Worm (Caenorhabditis elegans): Measurements from ENCODE around the gene fbxa-169.

fbxa-169 gene

DNA sequence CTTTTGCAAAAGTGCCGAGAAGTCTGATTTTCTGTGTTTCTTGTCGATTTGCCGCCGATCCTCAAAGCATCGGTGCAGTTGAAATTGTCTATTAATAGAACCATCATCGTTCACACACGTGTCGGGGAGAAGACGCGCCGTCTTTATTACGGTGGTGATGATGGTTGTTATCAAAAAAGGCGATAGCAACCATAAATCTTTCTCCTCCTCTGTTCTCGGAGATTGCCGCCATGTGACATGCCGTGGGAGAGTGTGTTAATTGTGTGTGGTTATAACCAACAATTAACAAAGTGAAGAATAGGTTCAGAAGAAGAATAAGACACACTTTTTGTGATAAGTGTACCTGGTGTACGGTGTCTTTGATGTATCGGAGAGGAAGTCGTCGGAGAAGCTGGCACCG is 32.7 kb downstream of the fbxa-169 start:
- TF ChIP-seq hmg-4 (GFP tag; optimal IDR thresholded peaks at IDR 0.05) (no peak), F13C5.2 (tag; optimal IDR thresholded peaks at IDR 0.05) (no peak), sea-1 (GFP tag; conservative IDR thresholded peaks at IDR 0.05) (no peak), pes-1 (GFP tag; IDR thresholded peaks at IDR 0.05) (no peak), hmbx-1 (tag; optimal IDR thresholded peaks at IDR 0.05) (no peak), tra-4 (tag; optimal IDR thresholded peaks at IDR 0.05) (no peak), flt-1 (GFP tag; IDR thresholded peaks at IDR 0.05) (no peak), B0310.2 (tag; optimal IDR thresholded peaks at IDR 0.05) (no peak), ama-1 (optimal IDR thresholded peaks at IDR 0.05) (no peak), aly-1 (tag; optimal IDR thresholded peaks at IDR 0.05) (no peak), ceh-36 (tag; optimal IDR thresholded peaks at IDR 0.05) (no peak), tbx-37 (GFP tag; conservative IDR thresholded peaks at IDR 0.05) (no peak), scrt-1 (GFP tag; IDR thresholded peaks at IDR 0.05) (no peak), ets-7 (tag; optimal IDR thresholded peaks at IDR 0.05) (no peak), hnd-1 (tag; optimal IDR thresholded peaks at IDR 0.05) (no peak), ceh-13 (GFP tag; optimal IDR thresholded peaks at IDR 0.05) (no peak), tbx-11 (GFP tag; IDR thresholded peaks at IDR 0.05) (no peak)

DNA sequence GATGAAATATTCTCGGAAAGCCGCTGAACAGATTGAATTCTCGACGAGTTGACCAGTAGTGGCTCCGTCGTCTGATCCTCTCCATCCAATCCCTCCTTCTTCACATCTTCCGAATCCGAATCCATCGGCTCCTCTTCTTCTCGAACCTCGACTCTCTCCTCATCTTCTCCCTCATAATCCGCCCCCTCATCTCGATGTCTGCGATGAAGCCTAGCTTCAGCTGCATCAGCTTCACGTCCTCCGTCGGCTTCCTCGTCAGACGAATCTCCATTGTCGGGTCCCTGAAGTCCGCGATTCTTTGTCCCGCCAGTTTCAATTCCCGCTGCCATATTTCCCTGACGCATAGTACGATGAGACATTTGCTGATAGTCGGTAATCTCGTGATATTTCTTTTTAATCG is 37.3 kb downstream of the fbxa-169 start:
- TF ChIP-seq tbx-11 (GFP tag; IDR thresholded peaks at IDR 0.05) (no peak), hmg-4 (GFP tag; optimal IDR thresholded peaks at IDR 0.05) (no peak), ama-1 (optimal IDR thresholded peaks at IDR 0.05) (no peak), pes-1 (GFP tag; IDR thresholded peaks at IDR 0.05) (no peak), F13C5.2 (tag; optimal IDR thresholded peaks at IDR 0.05) (no peak), tra-4 (tag; optimal IDR thresholded peaks at IDR 0.05) (no peak), ets-7 (tag; optimal IDR thresholded peaks at IDR 0.05) (no peak), sea-1 (GFP tag; conservative IDR thresholded peaks at IDR 0.05) (no peak), hmbx-1 (tag; optimal IDR thresholded peaks at IDR 0.05) (no peak), flt-1 (GFP tag; IDR thresholded peaks at IDR 0.05) (no peak), aly-1 (tag; optimal IDR thresholded peaks at IDR 0.05) (no peak), ceh-13 (GFP tag; optimal IDR thresholded peaks at IDR 0.05) (no peak), B0310.2 (tag; optimal IDR thresholded peaks at IDR 0.05) (no peak), scrt-1 (GFP tag; IDR thresholded peaks at IDR 0.05) (no peak), tbx-37 (GFP tag; conservative IDR thresholded peaks at IDR 0.05) (no peak), hnd-1 (tag; optimal IDR thresholded peaks at IDR 0.05) (no peak)

DNA sequence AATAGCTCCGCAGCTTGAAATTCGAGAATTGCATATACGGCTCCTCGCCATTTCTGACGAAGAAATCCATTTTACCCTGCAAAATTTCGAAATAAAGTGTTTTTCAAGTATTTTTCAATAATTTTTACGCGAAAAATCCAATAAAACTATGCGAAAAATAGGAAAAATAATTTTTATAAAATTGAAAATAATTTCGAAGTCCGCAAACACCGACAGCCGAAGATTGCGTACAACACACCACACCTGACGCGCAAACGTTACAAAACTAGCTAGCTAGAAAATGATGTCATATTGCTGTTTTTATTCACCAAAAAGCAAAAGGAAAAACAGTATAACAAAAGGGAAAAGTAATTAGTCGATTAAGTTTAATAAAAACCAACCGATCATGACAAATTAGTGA is 46.4 kb downstream of the fbxa-169 start, which contains the start of gene rpoa-1:
rpoa-1 (minus strand) TSS at position 84 of the 400 bp plus-strand sequence.
- TF ChIP-seq F13C5.2 (tag; optimal IDR thresholded peaks at IDR 0.05) (peak; percentile 44), tbx-11 (GFP tag; IDR thresholded peaks at IDR 0.05) (no peak)

DNA sequence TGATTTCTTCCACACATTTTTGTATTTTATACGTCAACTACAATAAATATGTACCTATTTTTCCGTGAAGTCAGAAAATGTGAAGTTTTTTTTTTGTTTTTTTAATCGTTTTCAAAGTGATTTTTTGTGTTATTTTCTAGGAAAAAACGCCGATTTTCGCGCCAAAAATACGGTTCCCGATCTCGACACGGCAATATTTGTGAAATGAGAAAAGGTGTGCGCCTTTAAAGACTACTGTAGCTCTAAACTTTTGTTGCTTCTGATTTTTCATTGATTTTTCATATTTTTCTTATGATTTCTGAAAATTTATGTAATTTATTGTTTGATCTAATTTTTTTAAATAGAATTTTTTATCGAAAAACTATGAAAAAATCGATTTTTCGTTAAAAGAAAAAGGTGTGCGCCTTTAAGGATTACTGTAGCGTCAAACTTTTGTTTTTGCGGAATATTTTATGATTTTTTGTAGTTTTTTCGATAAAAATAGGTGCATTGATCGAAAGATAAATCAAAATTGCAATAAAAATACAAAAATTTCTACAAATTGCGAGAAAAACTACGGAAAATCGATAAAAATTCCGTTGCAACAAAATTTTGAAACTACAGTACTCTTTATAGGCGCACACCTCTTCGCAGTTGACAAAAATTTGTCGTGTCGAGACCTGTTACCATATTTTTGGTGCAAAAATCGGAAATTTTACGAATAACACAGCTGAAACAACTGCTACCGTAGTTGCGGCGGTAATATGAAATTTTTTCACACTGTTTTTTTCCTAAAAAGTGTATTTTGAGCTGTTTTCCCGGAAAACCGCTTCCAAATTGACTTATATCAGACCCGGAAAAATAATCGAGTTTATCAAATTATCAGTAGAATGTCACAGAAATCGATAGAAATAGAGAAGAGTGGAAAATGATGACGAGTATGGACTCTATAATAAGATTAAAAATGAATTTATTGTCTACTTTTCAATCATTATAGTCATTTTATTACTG is 47.3 kb downstream of the fbxa-169 start, which contains the start of gene kqt-3:
kqt-3 (plus strand) TSS at position 940 of the 990 bp plus-strand sequence.
- TF ChIP-seq pes-1 (GFP tag; IDR thresholded peaks at IDR 0.05) (no peak), F13C5.2 (tag; optimal IDR thresholded peaks at IDR 0.05) (no peak), scrt-1 (GFP tag; IDR thresholded peaks at IDR 0.05) (no peak), B0310.2 (tag; optimal IDR thresholded peaks at IDR 0.05) (no peak), ceh-13 (GFP tag; optimal IDR thresholded peaks at IDR 0.05) (no peak), ceh-36 (tag; optimal IDR thresholded peaks at IDR 0.05) (no peak), ets-7 (tag; optimal IDR thresholded peaks at IDR 0.05) (no peak), sea-1 (GFP tag; conservative IDR thresholded peaks at IDR 0.05) (no peak), aly-1 (tag; optimal IDR thresholded peaks at IDR 0.05) (no peak), tbx-11 (GFP tag; IDR thresholded peaks at IDR 0.05) (no peak), hmg-4 (GFP tag; optimal IDR thresholded peaks at IDR 0.05) (no peak), hmbx-1 (tag; optimal IDR thresholded peaks at IDR 0.05) (no peak), ama-1 (optimal IDR thresholded peaks at IDR 0.05) (no peak), hnd-1 (tag; optimal IDR thresholded peaks at IDR 0.05) (no peak), flt-1 (GFP tag; IDR thresholded peaks at IDR 0.05) (no peak), tbx-37 (GFP tag; conservative IDR thresholded peaks at IDR 0.05) (no peak)

DNA sequence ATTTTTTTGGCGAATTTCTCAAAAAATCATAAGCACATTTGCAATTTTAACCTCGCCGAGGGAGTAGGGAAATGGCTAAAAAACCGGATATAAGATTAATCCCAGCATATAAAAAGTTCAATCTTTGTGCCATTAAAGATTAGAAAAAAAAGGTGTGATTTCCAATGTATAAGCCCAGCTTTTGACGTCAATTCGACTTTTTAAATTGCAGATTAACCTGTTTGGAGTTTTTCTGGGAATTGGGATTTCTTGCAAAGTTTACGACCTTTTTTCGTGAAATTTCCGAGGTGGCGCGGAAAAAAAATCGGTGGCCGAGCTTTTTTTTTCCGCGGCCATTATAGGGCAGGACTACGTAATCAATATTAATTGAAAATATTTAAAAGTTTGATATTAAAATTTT is 49.4 kb downstream of the fbxa-169 start:
- TF ChIP-seq ets-7 (tag; optimal IDR thresholded peaks at IDR 0.05) (no peak), tra-4 (tag; optimal IDR thresholded peaks at IDR 0.05) (no peak), F13C5.2 (tag; optimal IDR thresholded peaks at IDR 0.05) (no peak), hmg-4 (GFP tag; optimal IDR thresholded peaks at IDR 0.05) (no peak)
